Fruit fly (Drosophila melanogaster) whole organism, wandering third instar larva: ENCODE measurements around the gene qjt.
A peak's percentile ranks its signal among the peaks of the same experiment; 100 is the strongest.

ENCODE experiments used
- Abd-B ChIP-seq: fragments of >200 bp; optimal IDR thresholded peaks from 2 replicates; lab custom pipeline; 2017; ENCODE audit warnings: missing biosample characterization, missing genetic modification characterization
- CG32264 ChIP-seq: fragments of 200-800 bp; sonication (Bioruptor generic); optimal IDR thresholded peaks from 2 replicates; lab custom pipeline; 2016; ENCODE audit warnings: missing biosample characterization, missing genetic modification characterization
- CG9705 ChIP-seq: fragments of 200-800 bp; sonication (Bioruptor generic); optimal IDR thresholded peaks from 2 replicates; lab custom pipeline; 2018; ENCODE audit warnings: missing biosample characterization, mild to moderate bottlenecking, missing genetic modification characterization
- CrebA ChIP-seq: fragments of 200-800 bp; sonication (Bioruptor generic); optimal IDR thresholded peaks from 2 replicates; lab custom pipeline; 2016; ENCODE audit warnings: missing biosample characterization, mild to moderate bottlenecking, missing genetic modification characterization, borderline replicate concordance
- Dfd ChIP-seq: fragments of >200 bp; optimal IDR thresholded peaks from 2 replicates; lab custom pipeline; 2017; ENCODE audit warnings: missing biosample characterization, missing genetic modification characterization
- Dif ChIP-seq: fragments of 200-275, 200-300 bp; sonication (Bioruptor generic); optimal IDR thresholded peaks from 2 replicates; lab custom pipeline; 2018; ENCODE audit warnings: missing biosample characterization, missing genetic modification characterization; ENCODE audit not compliant: partially characterized antibody
- GATAd ChIP-seq: sonication (Bioruptor generic); optimal IDR thresholded peaks from 2 replicates; lab custom pipeline; 2016; ENCODE audit warnings: missing biosample characterization, missing genetic modification characterization
- HLH106 ChIP-seq: fragments of 200-800 bp; optimal IDR thresholded peaks from 3 replicates; lab custom pipeline; 2019; ENCODE audit warnings: missing biosample characterization, mild to moderate bottlenecking, missing genetic modification characterization, moderate library complexity
- Hnf4 ChIP-seq: fragments of 200-800 bp; sonication (Bioruptor generic); optimal IDR thresholded peaks from 2 replicates; lab custom pipeline; 2016; ENCODE audit warnings: missing biosample characterization, mild to moderate bottlenecking, missing genetic modification characterization
- Hr78 ChIP-seq: fragments of >200 bp; optimal IDR thresholded peaks from 2 replicates; lab custom pipeline; 2017; ENCODE audit warnings: missing biosample characterization, missing genetic modification characterization
- Hr83 ChIP-seq: fragments of 200-300 bp; sonication (Bioruptor generic); optimal IDR thresholded peaks from 2 replicates; lab custom pipeline; 2016; ENCODE audit warnings: missing biosample characterization, mild to moderate bottlenecking, missing genetic modification characterization, moderate library complexity; ENCODE audit not compliant: poor library complexity, severe bottlenecking
- Jra ChIP-seq: sonication (Bioruptor generic); optimal IDR thresholded peaks from 2 replicates; lab custom pipeline; 2016; ENCODE audit warnings: missing biosample characterization, missing genetic modification characterization
- Mio ChIP-seq: sonication (Bioruptor generic); optimal IDR thresholded peaks from 2 replicates; lab custom pipeline; 2016; ENCODE audit warnings: missing biosample characterization, missing genetic modification characterization
- Myc ChIP-seq: fragments of >200 bp; optimal IDR thresholded peaks from 2 replicates; lab custom pipeline; 2017
- N ChIP-seq: fragments of >200 bp; optimal IDR thresholded peaks from 2 replicates; lab custom pipeline; 2018; ENCODE audit warnings: missing biosample characterization, missing external identifiers, missing genetic modification characterization
- OdsH ChIP-seq: fragments of 200-800 bp; sonication (Bioruptor generic); optimal IDR thresholded peaks from 2 replicates; lab custom pipeline; 2016; ENCODE audit warnings: missing biosample characterization, mild to moderate bottlenecking, missing genetic modification characterization
- Rel ChIP-seq, 2 experiments: fragments of 200-800 bp; sonication (Bioruptor generic) in 1 of 2; optimal IDR thresholded peaks; 2 replicates in 1 of 2; 3 replicates in 1 of 2; lab custom pipeline; 2016 to 2019; ENCODE audit warnings: mild to moderate bottlenecking in 2 of 2, missing biosample characterization in 2 of 2, missing genetic modification characterization in 2 of 2, moderate library complexity in 1 of 2
- Sp1 ChIP-seq: fragments of 200-800 bp; sonication (Bioruptor generic); optimal IDR thresholded peaks from 3 replicates; lab custom pipeline; 2019; ENCODE audit warnings: missing biosample characterization, mild to moderate bottlenecking, missing genetic modification characterization, moderate library complexity
- Vsx2 ChIP-seq: fragments of 200-300, 225-300 bp; sonication (Bioruptor generic); optimal IDR thresholded peaks from 2 replicates; lab custom pipeline; 2018; ENCODE audit warnings: missing biosample characterization, missing genetic modification characterization; ENCODE audit not compliant: partially characterized antibody
- br ChIP-seq: fragments of 200-800 bp; sonication (Bioruptor generic); optimal IDR thresholded peaks from 2 replicates; lab custom pipeline; 2016; ENCODE audit warnings: missing biosample characterization, missing genetic modification characterization
- brk ChIP-seq: fragments of 200-800 bp; sonication (Bioruptor generic); optimal IDR thresholded peaks from 2 replicates; lab custom pipeline; 2016; ENCODE audit warnings: missing biosample characterization, mild to moderate bottlenecking, missing genetic modification characterization
- dl ChIP-seq, 2 experiments: fragments of 175-275, 200-275 bp in 1 of 2; fragments of 200-275 bp in 1 of 2; sonication (Bioruptor generic); optimal IDR thresholded peaks; lab custom pipeline; 2018; ENCODE audit warnings: mild to moderate bottlenecking in 2 of 2, missing biosample characterization in 2 of 2, missing genetic modification characterization in 2 of 2, moderate library complexity in 2 of 2; ENCODE audit not compliant: partially characterized antibody in 2 of 2, insufficient read depth in 1 of 2
- dmrt93B ChIP-seq: fragments of 200-800 bp; sonication (Bioruptor generic); optimal IDR thresholded peaks from 2 replicates; lab custom pipeline; 2018; ENCODE audit warnings: missing biosample characterization, mild to moderate bottlenecking, missing genetic modification characterization
- dsf ChIP-seq: sonication (Bioruptor generic); optimal IDR thresholded peaks from 2 replicates; lab custom pipeline; 2016; ENCODE audit warnings: missing biosample characterization, missing genetic modification characterization, borderline replicate concordance
- ey ChIP-seq: fragments of 200-800 bp; sonication (Bioruptor generic); optimal IDR thresholded peaks from 2 replicates; lab custom pipeline; 2016; ENCODE audit warnings: missing biosample characterization, missing genetic modification characterization
- foxo ChIP-seq, 2 experiments: fragments of 200-800 bp; sonication (Bioruptor generic); optimal IDR thresholded peaks; 2 replicates in 1 of 2; 3 replicates in 1 of 2; lab custom pipeline; 2016 to 2017; ENCODE audit warnings: missing biosample characterization in 2 of 2, missing genetic modification characterization in 2 of 2
- fru ChIP-seq: fragments of 200-800 bp; sonication (Bioruptor generic); optimal IDR thresholded peaks from 3 replicates; lab custom pipeline; 2016; ENCODE audit warnings: missing biosample characterization, mild to moderate bottlenecking, missing genetic modification characterization
- h ChIP-seq: fragments of 200-800 bp; sonication (Bioruptor generic); optimal IDR thresholded peaks from 3 replicates; lab custom pipeline; 2016; ENCODE audit warnings: missing biosample characterization, mild to moderate bottlenecking, missing genetic modification characterization
- jim ChIP-seq: fragments of 175-275, 200-325 bp; sonication (Bioruptor generic); optimal IDR thresholded peaks from 2 replicates; lab custom pipeline; 2016; ENCODE audit warnings: missing biosample characterization, mild to moderate bottlenecking, missing genetic modification characterization
- lola ChIP-seq: fragments of >200 bp; optimal IDR thresholded peaks from 2 replicates; lab custom pipeline; 2017; ENCODE audit warnings: missing biosample characterization, missing genetic modification characterization
- pan ChIP-seq: fragments of >200 bp; optimal IDR thresholded peaks from 2 replicates; lab custom pipeline; 2017
- psq ChIP-seq: fragments of 200-800 bp; sonication (Bioruptor generic); optimal IDR thresholded peaks from 3 replicates; lab custom pipeline; 2017; ENCODE audit warnings: missing biosample characterization, mild to moderate bottlenecking, missing genetic modification characterization, moderate library complexity
- rgr ChIP-seq: fragments of 200-800 bp; sonication (Bioruptor generic); optimal IDR thresholded peaks from 3 replicates; lab custom pipeline; 2016; ENCODE audit warnings: missing biosample characterization, mild to moderate bottlenecking, missing genetic modification characterization
- sage ChIP-seq: fragments of 200-800 bp; sonication (Bioruptor generic); optimal IDR thresholded peaks from 2 replicates; lab custom pipeline; 2016; ENCODE audit warnings: missing biosample characterization, mild to moderate bottlenecking, missing genetic modification characterization
- sv ChIP-seq: fragments of 200-800 bp; sonication (Bioruptor generic); optimal IDR thresholded peaks from 3 replicates; lab custom pipeline; 2016; ENCODE audit warnings: missing biosample characterization, missing genetic modification characterization
- tai ChIP-seq: sonication (Bioruptor generic); optimal IDR thresholded peaks from 2 replicates; lab custom pipeline; 2016; ENCODE audit warnings: missing biosample characterization, missing genetic modification characterization
- usp ChIP-seq: fragments of >200 bp; optimal IDR thresholded peaks from 2 replicates; lab custom pipeline; 2017; ENCODE audit warnings: missing biosample characterization, missing genetic modification characterization
- woc ChIP-seq: sonication (Bioruptor generic); optimal IDR thresholded peaks from 2 replicates; lab custom pipeline; 2016; ENCODE audit warnings: missing biosample characterization, mild to moderate bottlenecking, missing genetic modification characterization

qjt gene

DNA sequence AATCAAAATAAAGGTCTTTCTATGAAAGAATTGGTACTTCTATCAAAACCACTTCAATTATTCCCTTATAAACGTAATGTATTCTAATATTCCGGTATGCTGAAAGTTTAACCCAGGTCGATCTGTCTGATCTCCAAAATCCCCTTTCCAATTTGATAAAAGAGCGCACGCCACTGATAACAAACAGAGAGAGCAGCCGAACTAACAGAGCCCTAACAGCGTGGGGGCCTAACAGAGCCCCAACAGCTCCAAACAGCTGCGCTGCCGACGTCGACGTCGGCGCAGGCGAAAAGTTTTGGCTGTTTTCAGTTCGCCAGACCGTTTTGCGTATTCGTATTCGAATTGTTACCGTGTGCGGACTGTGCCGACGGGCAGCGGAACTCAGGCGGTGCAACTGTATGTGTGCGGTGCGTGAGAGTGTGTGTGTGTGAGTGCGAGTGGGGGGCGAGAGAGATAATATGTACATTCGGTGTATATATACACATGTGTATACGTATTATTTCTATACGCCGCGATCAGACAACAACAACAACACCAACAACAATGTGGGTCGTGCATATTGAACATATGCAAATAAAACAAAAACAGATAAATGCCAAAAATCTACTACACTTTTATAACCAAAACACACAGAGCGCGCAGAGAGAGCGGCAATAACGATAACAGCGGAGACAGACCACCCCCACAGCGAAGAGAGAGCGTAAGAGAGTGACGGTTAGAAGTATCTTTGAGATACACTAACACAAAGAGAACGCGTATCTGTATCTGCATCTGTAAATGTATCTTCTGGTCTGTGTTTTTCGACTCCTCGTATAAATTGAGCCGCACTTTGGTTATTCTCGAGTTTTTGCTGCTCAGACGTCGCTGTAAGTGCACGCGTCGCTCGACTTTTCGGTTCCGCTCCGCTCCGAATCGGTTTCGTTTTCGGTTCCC, 8.2 kb downstream of the qjt start, which contains the start of gene Oatp74D:
Gene Oatp74D (plus strand): TSS at position 325 of the 933 bp plus-strand sequence.
- TF ChIP-seq Dif (GFP tag; lab: Kevin White, UChicago), result peak; percentile 73
- TF ChIP-seq Abd-B (GFP tag; lab: Kevin White, UChicago), result peak; percentile 52
- no peak for TF ChIP-seq Mio
- TF ChIP-seq foxo (GFP tag; optimal IDR thresholded peaks at IDR 0.05; lab: Kevin White, UChicago), result peak; percentile 3 to 72
- peak; percentile 41 for TF ChIP-seq brk (GFP tag; lab: Kevin White, UChicago)
- peak; percentile 57 for TF ChIP-seq CG32264 (GFP tag; lab: Kevin White, UChicago)
- peak; percentile 38 for TF ChIP-seq Sp1 (GFP tag; lab: Kevin White, UChicago)
- no peak for TF ChIP-seq jim
- no peak for TF ChIP-seq CG9705 (GFP tag; lab: Kevin White, UChicago)
- TF ChIP-seq dmrt93B (GFP tag; lab: Kevin White, UChicago), result no peak
- TF ChIP-seq Jra (GFP tag; lab: Kevin White, UChicago), result peak; percentile 13
- peak; percentile 71 for TF ChIP-seq h (GFP tag; lab: Kevin White, UChicago)
- peak; percentile 71 for TF ChIP-seq rgr (GFP tag; lab: Kevin White, UChicago)
- no peak for TF ChIP-seq usp (GFP tag; lab: Kevin White, UChicago)
- TF ChIP-seq Hr83 (GFP tag; lab: Kevin White, UChicago), result peak; percentile 41
- TF ChIP-seq Vsx2 (GFP tag; lab: Kevin White, UChicago), result peak; percentile 53
- no peak for TF ChIP-seq pan (lab: Kevin White, UChicago)
- TF ChIP-seq psq, result peak; percentile 46
- TF ChIP-seq Hnf4 (GFP tag; lab: Kevin White, UChicago), result peak; percentile 51
- TF ChIP-seq Rel (GFP tag; optimal IDR thresholded peaks at IDR 0.05; lab: Kevin White, UChicago), result peak; percentile 52
- peak; percentile 73 for TF ChIP-seq Rel (tag; optimal IDR thresholded peaks at IDR 0.05; lab: Kevin White, UChicago)
- TF ChIP-seq N, result peak; percentile 89
- peak; percentile 50 for TF ChIP-seq br (GFP tag; lab: Kevin White, UChicago)
- peak; percentile 60 for TF ChIP-seq fru
- TF ChIP-seq sage (GFP tag; lab: Kevin White, UChicago), result peak; percentile 53
- TF ChIP-seq dsf (GFP tag; lab: Kevin White, UChicago), result no peak
- TF ChIP-seq sv, result no peak
- peak; percentile 63 for TF ChIP-seq ey (GFP tag; lab: Kevin White, UChicago)
- TF ChIP-seq Hr78 (GFP tag; lab: Kevin White, UChicago), result no peak
- no peak for TF ChIP-seq GATAd (GFP tag; lab: Kevin White, UChicago)
- peak; percentile 60 for TF ChIP-seq OdsH (GFP tag; lab: Kevin White, UChicago)
- no peak for TF ChIP-seq Myc (lab: Kevin White, UChicago)
- peak; percentile 57 for TF ChIP-seq tai (GFP tag; lab: Kevin White, UChicago)
- peak; percentile 18 for TF ChIP-seq HLH106
- peak; percentile 59 to 74 for TF ChIP-seq dl (GFP tag; optimal IDR thresholded peaks at IDR 0.05; lab: Kevin White, UChicago; ENCODE audit: insufficient read depth in 1 of 2, partially characterized antibody in 2 of 2)
- TF ChIP-seq CrebA (GFP tag; lab: Kevin White, UChicago), result peak; percentile 75
- TF ChIP-seq woc (GFP tag; lab: Kevin White, UChicago), result peak; percentile 34
- no peak for TF ChIP-seq Dfd (GFP tag; lab: Kevin White, UChicago)
- no peak for TF ChIP-seq lola (GFP tag; lab: Kevin White, UChicago)
- TF ChIP-seq, all 38 proteins: peak for 25
